Fruit fly (Drosophila melanogaster) whole organism, embryonic: ENCODE measurements around the gene Drsl4.
A peak's percentile ranks its signal among the peaks of the same experiment; 100 is the strongest.

ENCODE experiments used
- Atf6 ChIP-seq: fragments of 200-800 bp; sonication (Bioruptor generic); IDR thresholded peaks from 2 replicates; pipeline ENCODE4 v1.3.6; 2022; ENCODE audit warnings: missing biosample characterization, missing genetic modification characterization
- BtbVII ChIP-seq: fragments of 200-800 bp; sonication (Bioruptor generic); optimal IDR thresholded peaks from 3 replicates; lab custom pipeline; 2017; ENCODE audit warnings: missing biosample characterization, mild to moderate bottlenecking, missing genetic modification characterization
- CG10543 ChIP-seq: fragments of 200-800 bp; sonication (Bioruptor generic); optimal IDR thresholded peaks from 3 replicates; lab custom pipeline; 2017; ENCODE audit warnings: missing biosample characterization, mild to moderate bottlenecking, missing genetic modification characterization, moderate library complexity
- CG10979 ChIP-seq: fragments of 200-800 bp; sonication (Bioruptor generic); optimal IDR thresholded peaks from 2 replicates; lab custom pipeline; 2018; ENCODE audit warnings: missing biosample characterization, mild to moderate bottlenecking, missing genetic modification characterization, moderate library complexity
- CG13296 ChIP-seq: fragments of 200-800 bp; sonication (Bioruptor generic); optimal IDR thresholded peaks from 3 replicates; lab custom pipeline; 2018; ENCODE audit warnings: missing biosample characterization, mild to moderate bottlenecking, missing genetic modification characterization
- CG18011 ChIP-seq: fragments of 200-800 bp; sonication (Bioruptor generic); optimal IDR thresholded peaks from 2 replicates; lab custom pipeline; 2017; ENCODE audit warnings: missing biosample characterization, missing genetic modification characterization, mild to moderate bottlenecking, moderate library complexity, missing genotype
- CG18262 ChIP-seq: fragments of 200-800 bp; optimal IDR thresholded peaks from 3 replicates; lab custom pipeline; 2019; ENCODE audit warnings: missing biosample characterization, mild to moderate bottlenecking, missing genetic modification characterization, moderate library complexity
- CG2678 ChIP-seq: fragments of 200-800 bp; sonication (Bioruptor generic); optimal IDR thresholded peaks from 3 replicates; lab custom pipeline; 2019; ENCODE audit warnings: missing biosample characterization, mild to moderate bottlenecking, missing genetic modification characterization, moderate library complexity
- CG3407 ChIP-seq: fragments of 200-800 bp; sonication (Bioruptor generic); optimal IDR thresholded peaks from 2 replicates; lab custom pipeline; 2018; ENCODE audit warnings: missing biosample characterization, mild to moderate bottlenecking, missing genetic modification characterization
- CG34376 ChIP-seq: fragments of 200-800 bp; sonication (Bioruptor generic); optimal IDR thresholded peaks from 2 replicates; lab custom pipeline; 2018; ENCODE audit warnings: missing biosample characterization, mild to moderate bottlenecking, missing genetic modification characterization
- CG8359 ChIP-seq: fragments of 200-800 bp; sonication (Bioruptor generic); optimal IDR thresholded peaks from 2 replicates; lab custom pipeline; 2017; ENCODE audit warnings: missing biosample characterization, mild to moderate bottlenecking, missing genetic modification characterization, borderline replicate concordance
- CG9437 ChIP-seq: fragments of 200-800 bp; sonication (Bioruptor generic); optimal IDR thresholded peaks from 2 replicates; lab custom pipeline; 2018; ENCODE audit warnings: missing biosample characterization, mild to moderate bottlenecking, missing genetic modification characterization
- CrebB ChIP-seq: fragments of 200-800 bp; sonication (Bioruptor generic); optimal IDR thresholded peaks from 3 replicates; lab custom pipeline; 2018; ENCODE audit warnings: missing biosample characterization, mild to moderate bottlenecking, missing genetic modification characterization
- Fer1 ChIP-seq: fragments of 200-800 bp; sonication (Bioruptor generic); optimal IDR thresholded peaks from 2 replicates; lab custom pipeline; 2017; ENCODE audit warnings: missing biosample characterization, mild to moderate bottlenecking, missing genetic modification characterization
- GATAe ChIP-seq: fragments of 200-800 bp; sonication (Bioruptor generic); conservative IDR thresholded peaks from 2 replicates; pipeline ENCODE4 v1.3.6; 2022; ENCODE audit warnings: missing biosample characterization, missing genetic modification characterization
- Med ChIP-seq: fragments of 200-800 bp; sonication (Bioruptor generic); peaks from one replicate; lab custom pipeline; 2016; ENCODE audit warnings: missing biosample characterization, missing genetic modification characterization, mild to moderate bottlenecking, inconsistent platforms, moderate library complexity
- Nf-YB ChIP-seq: fragments of 200-800 bp; sonication (Bioruptor generic); optimal IDR thresholded peaks from 3 replicates; lab custom pipeline; 2019; ENCODE audit warnings: missing biosample characterization, mild to moderate bottlenecking, missing genetic modification characterization, moderate library complexity
- Nf-YC ChIP-seq: fragments of 200-800 bp; optimal IDR thresholded peaks from 3 replicates; lab custom pipeline; 2019; ENCODE audit warnings: missing biosample characterization, mild to moderate bottlenecking, missing genetic modification characterization, moderate library complexity
- Oli ChIP-seq: fragments of 200-800 bp; sonication (Bioruptor generic); optimal IDR thresholded peaks from 2 replicates; lab custom pipeline; 2018; ENCODE audit warnings: missing biosample characterization, mild to moderate bottlenecking, missing genetic modification characterization, moderate library complexity
- Xrp1 ChIP-seq: fragments of 200-800 bp; sonication (Bioruptor generic); IDR thresholded peaks from 2 replicates; pipeline ENCODE4 v1.3.6; 2022; ENCODE audit warnings: missing biosample characterization, missing genetic modification characterization
- ase ChIP-seq: fragments of 200-800 bp; sonication (Bioruptor generic); IDR thresholded peaks from 3 replicates; pipeline ENCODE4 v1.3.6; 2022; ENCODE audit warnings: missing biosample characterization, missing genetic modification characterization
- ash1 ChIP-seq: fragments of 200-800 bp; sonication (Bioruptor generic); optimal IDR thresholded peaks from 2 replicates; lab custom pipeline; 2018; ENCODE audit warnings: missing biosample characterization, mild to moderate bottlenecking, missing genetic modification characterization
- bowl ChIP-seq: fragments of 200-800 bp; sonication (Bioruptor generic); IDR thresholded peaks from 2 replicates; pipeline ENCODE4 v1.3.6; 2022; ENCODE audit warnings: missing biosample characterization, missing genetic modification characterization
- chinmo ChIP-seq: fragments of 200-800 bp; sonication (Bioruptor generic); IDR thresholded peaks from 4 replicates; pipeline ENCODE4 v1.3.6; 2022; ENCODE audit warnings: missing biosample characterization, missing genetic modification characterization; ENCODE audit not compliant: partially characterized antibody
- ci ChIP-seq: fragments of 200-800 bp; sonication (Bioruptor generic); IDR thresholded peaks from 3 replicates; pipeline ENCODE4 v1.3.6; 2022; ENCODE audit warnings: missing biosample characterization, missing genetic modification characterization
- cwo ChIP-seq: fragments of 200-800 bp; sonication (Bioruptor generic); optimal IDR thresholded peaks from 3 replicates; lab custom pipeline; 2017; ENCODE audit warnings: missing biosample characterization, missing genetic modification characterization, mild to moderate bottlenecking, moderate library complexity, missing genetic modification reagents
- exex ChIP-seq: fragments of 200-800 bp; sonication (Bioruptor generic); optimal IDR thresholded peaks from 4 replicates; lab custom pipeline; 2018; ENCODE audit warnings: missing biosample characterization, mild to moderate bottlenecking, missing genetic modification characterization, moderate library complexity
- fd64A ChIP-seq: fragments of 200-800 bp; sonication (Bioruptor generic); optimal IDR thresholded peaks from 3 replicates; lab custom pipeline; 2018; ENCODE audit warnings: missing biosample characterization, mild to moderate bottlenecking, missing genetic modification characterization
- fu2 ChIP-seq: fragments of 200-800 bp; sonication (Bioruptor generic); optimal IDR thresholded peaks from 2 replicates; lab custom pipeline; 2016; ENCODE audit warnings: missing biosample characterization, missing genetic modification characterization
- grn ChIP-seq: fragments of 200-800 bp; sonication (Bioruptor generic); optimal IDR thresholded peaks from 3 replicates; lab custom pipeline; 2017; ENCODE audit warnings: missing biosample characterization, missing genetic modification characterization
- her ChIP-seq: fragments of 200-800 bp; sonication (Bioruptor generic); optimal IDR thresholded peaks from 2 replicates; lab custom pipeline; 2016; ENCODE audit warnings: missing biosample characterization, missing genetic modification characterization
- hth ChIP-seq: fragments of >200 bp; optimal IDR thresholded peaks from 2 replicates; lab custom pipeline; 2017; ENCODE audit warnings: inconsistent platforms
- jumu ChIP-seq: fragments of 200-800 bp; sonication (Bioruptor generic); optimal IDR thresholded peaks from 3 replicates; lab custom pipeline; 2016; ENCODE audit warnings: missing biosample characterization, missing genetic modification characterization
- lab ChIP-seq: fragments of 200-800 bp; sonication (Bioruptor generic); optimal IDR thresholded peaks from 3 replicates; lab custom pipeline; 2017; ENCODE audit warnings: missing biosample characterization, missing genetic modification characterization, mild to moderate bottlenecking, moderate library complexity, missing genetic modification reagents
- mirr ChIP-seq: fragments of 200-800 bp; sonication (Bioruptor generic); optimal IDR thresholded peaks from 3 replicates; lab custom pipeline; 2018; ENCODE audit warnings: missing biosample characterization, mild to moderate bottlenecking, missing genetic modification characterization
- ranshi ChIP-seq: fragments of 200-800 bp; sonication (Bioruptor generic); IDR thresholded peaks from 2 replicates; pipeline ENCODE4 v1.3.6; 2022; ENCODE audit warnings: missing biosample characterization, missing genetic modification characterization
- sd ChIP-seq: fragments of 200-800 bp; sonication (Bioruptor generic); optimal IDR thresholded peaks from 3 replicates; lab custom pipeline; 2018; ENCODE audit warnings: missing biosample characterization, mild to moderate bottlenecking, missing genetic modification characterization, moderate library complexity
- sens ChIP-seq: fragments of 200-800 bp; sonication (Bioruptor generic); peaks from one replicate; lab custom pipeline; 2016; ENCODE audit warnings: missing biosample characterization, missing genetic modification characterization
- sna ChIP-seq: fragments of 200-800 bp; sonication (Bioruptor generic); IDR thresholded peaks from 2 replicates; pipeline ENCODE4 v1.3.6; 2022; ENCODE audit warnings: missing biosample characterization, missing genetic modification characterization; ENCODE audit not compliant: partially characterized antibody
- sug ChIP-seq: fragments of 200-800 bp; optimal IDR thresholded peaks from 2 replicates; lab custom pipeline; 2019; ENCODE audit warnings: missing biosample characterization, mild to moderate bottlenecking, missing genetic modification characterization, moderate library complexity
- twi ChIP-seq: fragments of 200-800 bp; optimal IDR thresholded peaks from 2 replicates; lab custom pipeline; 2019; ENCODE audit warnings: missing biosample characterization, mild to moderate bottlenecking, missing genetic modification characterization, moderate library complexity
- vnd ChIP-seq: fragments of 200-800 bp; sonication (Bioruptor generic); IDR thresholded peaks from 3 replicates; pipeline ENCODE4 v1.3.6; 2022; ENCODE audit warnings: missing biosample characterization, missing genetic modification characterization; ENCODE audit not compliant: partially characterized antibody

The Drsl4 gene

DNA sequence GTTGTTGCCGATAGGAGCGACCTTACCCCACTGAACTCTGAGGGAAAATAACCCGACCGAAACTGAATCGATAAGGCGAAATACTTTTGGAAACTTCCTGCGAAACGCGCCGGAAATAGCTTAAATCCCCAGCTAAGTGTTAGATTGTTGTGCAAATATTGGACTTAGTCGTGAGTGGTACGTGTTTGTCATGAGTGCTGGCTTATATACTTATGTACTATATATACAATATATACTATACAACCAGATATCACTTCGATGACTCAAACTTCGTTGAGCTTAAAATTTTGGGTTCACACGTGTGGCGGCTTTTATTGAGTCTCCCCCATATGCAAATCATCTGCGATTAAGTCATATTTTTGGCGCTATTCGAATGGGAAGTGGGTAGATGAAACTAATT lies 30.9 kb downstream of the Drsl4 start (continued):
- TF ChIP-seq cwo (GFP tag; lab: Kevin White, UChicago) (peak; percentile 59), CG9437 (GFP tag; lab: Kevin White, UChicago) (no peak), CG34376 (GFP tag; lab: Kevin White, UChicago) (peak; percentile 21), jumu (no peak), CG10979 (tag; lab: Kevin White, UChicago) (no peak), bowl (no peak)

DNA sequence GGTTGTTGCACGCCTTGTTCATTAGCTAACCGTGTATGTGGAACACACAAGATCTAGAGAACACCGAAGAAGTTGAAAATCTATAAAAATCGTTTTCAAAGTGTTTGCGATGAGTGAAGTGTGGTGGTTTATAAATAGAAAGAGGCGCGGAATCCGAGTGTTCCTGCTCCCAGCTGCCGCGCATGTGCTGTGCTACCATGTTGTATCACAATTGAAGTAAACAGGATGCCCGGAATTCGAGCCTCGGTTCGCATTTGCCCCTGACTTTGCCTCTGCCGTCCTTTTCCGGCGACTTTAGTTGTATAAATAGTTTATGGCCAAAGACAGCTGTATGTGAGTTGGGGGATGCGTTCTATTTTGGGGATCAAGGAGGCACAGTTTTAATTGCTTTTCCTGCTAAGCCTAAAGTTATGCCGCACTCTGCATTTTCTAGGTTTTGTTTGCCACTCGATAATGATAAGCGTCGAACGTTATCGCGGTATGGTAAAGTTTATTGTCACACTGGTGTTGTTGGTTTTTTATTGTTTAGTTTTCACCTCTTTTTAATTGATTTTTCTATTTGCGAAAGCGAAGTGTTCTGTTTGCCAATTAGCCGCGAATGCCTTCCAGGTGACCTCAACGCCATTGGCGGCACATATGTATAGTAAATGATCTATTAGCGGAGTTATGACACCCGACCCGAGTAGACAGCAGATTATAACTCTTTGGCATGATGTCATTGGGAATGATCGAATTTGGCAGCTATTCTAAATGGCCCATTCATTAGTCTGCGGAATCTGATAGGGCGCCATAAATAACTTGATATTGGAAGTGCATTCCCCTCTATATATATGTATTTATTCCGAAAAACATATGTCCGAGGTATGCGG lies 33.8 kb downstream of the Drsl4 start:
- TF ChIP-seq ranshi (GFP tag; lab: Robert Waterston, UW) (no peak), ase (GFP tag; lab: Robert Waterston, UW) (no peak), her (no peak), CG18011 (GFP tag; lab: Kevin White, UChicago) (no peak), chinmo (0 out of 4 replicates have a peak, but pooled peaks have one; percentile 21), Nf-YC (tag; lab: Kevin White, UChicago) (peak; percentile 69), ci (GFP tag; lab: Robert Waterston, UW) (no peak), sug (peak; percentile 35), CG8359 (GFP tag; lab: Kevin White, UChicago) (no peak), CrebB (tag; lab: Kevin White, UChicago) (peak; percentile 1), Nf-YB (peak; percentile 61), Atf6 (peak; percentile 36; the same call in 1 of the 2 replicates), CG2678 (tag; lab: Kevin White, UChicago) (peak; percentile 22), sd (tag; lab: Kevin White, UChicago) (peak; percentile 96), CG13296 (GFP tag; lab: Kevin White, UChicago) (peak; percentile 5), exex (tag; lab: Kevin White, UChicago) (peak; percentile 94), sens (peak; percentile 8), CG18262 (tag; lab: Kevin White, UChicago) (no peak), lab (GFP tag; lab: Kevin White, UChicago) (peak; percentile 12), ash1 (GFP tag; lab: Kevin White, UChicago) (no peak), Fer1 (GFP tag; lab: Kevin White, UChicago) (peak; percentile 17), twi (tag; lab: Kevin White, UChicago) (peak; percentile 95), fd64A (GFP tag; lab: Kevin White, UChicago) (no peak), CG10543 (peak; percentile 48), sna (GFP tag; lab: Robert Waterston, UW) (no peak), BtbVII (peak; percentile 27), GATAe (GFP tag; lab: Robert Waterston, UW) (peak; percentile 53), Xrp1 (GFP tag; lab: Robert Waterston, UW) (0 out of 2 replicates have a peak, but pooled peaks have one; percentile 13)

DNA sequence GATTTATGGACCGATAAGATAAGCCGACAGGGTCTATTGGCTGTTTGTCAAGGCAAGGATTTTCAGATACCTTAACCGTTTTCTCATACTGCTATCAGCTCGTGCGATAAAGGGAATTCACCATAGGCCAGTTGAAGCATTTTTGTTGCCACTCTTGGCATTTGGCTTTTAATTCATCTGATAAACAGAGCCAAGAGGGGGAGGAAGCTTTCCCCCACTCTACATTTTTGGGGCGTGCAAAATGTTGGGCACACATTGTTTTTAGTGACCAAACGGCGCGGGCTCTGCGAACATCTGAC lies 34.4 kb downstream of the Drsl4 start:
- peak; percentile 5 for TF ChIP-seq lab (GFP tag; lab: Kevin White, UChicago)
- TF ChIP-seq grn = peak; percentile 61
- peak; percentile 8 for TF ChIP-seq CG10543
- TF ChIP-seq Oli (tag; lab: Kevin White, UChicago) = no peak
- no peak for TF ChIP-seq vnd (GFP tag; lab: Robert Waterston, UW)
- TF ChIP-seq GATAe (GFP tag; lab: Robert Waterston, UW) = peak; percentile 72
- no peak for TF ChIP-seq CG3407
- TF ChIP-seq BtbVII = peak; percentile 30
- no peak for TF ChIP-seq fu2 (GFP tag; lab: Kevin White, UChicago)
- peak; percentile 8 for TF ChIP-seq Nf-YC (tag; lab: Kevin White, UChicago)
- peak; percentile 20 for TF ChIP-seq Med (GFP tag; lab: Kevin White, UChicago)
- TF ChIP-seq CG34376 (GFP tag; lab: Kevin White, UChicago) = peak; percentile 94
- TF ChIP-seq hth (lab: Kevin White, UChicago) = no peak
- peak; percentile 62 for TF ChIP-seq mirr (GFP tag; lab: Kevin White, UChicago)
- TF ChIP-seq exex (tag; lab: Kevin White, UChicago) = peak; percentile 87
